Worm (Caenorhabditis elegans) whole organism, L4 larva: ENCODE data around the gene ncx-3.

Experiments
- D1046.2 ChIP-seq: fragments of 200-800 bp; sonication (Bioruptor generic); IDR thresholded peaks from 2 replicates; pipeline ENCODE4 v1.3.6; 2022; ENCODE audit warnings: missing genetic modification characterization, missing compliant biosample characterization
- F26F4.8 ChIP-seq: fragments of 200-800 bp; sonication (Bioruptor generic); conservative IDR thresholded peaks from 2 replicates; pipeline ENCODE4 v1.3.6; 2022; ENCODE audit warnings: missing genetic modification characterization, missing compliant biosample characterization
- F44E2.7 ChIP-seq: fragments of 200-800 bp; sonication (Bioruptor generic); IDR thresholded peaks from 2 replicates; pipeline ENCODE4 v2.1.2; 2022; ENCODE audit warnings: missing genetic modification characterization, missing compliant biosample characterization
- F49E8.2 ChIP-seq: sonication (generic microtip); optimal IDR thresholded peaks from 2 replicates; lab custom pipeline; 2016; ENCODE audit warnings: missing compliant biosample characterization, mild to moderate bottlenecking, missing genetic modification characterization, borderline replicate concordance
- Y5F2A.4 ChIP-seq: fragments of 200-800 bp; sonication (Bioruptor generic); optimal IDR thresholded peaks from 2 replicates; lab custom pipeline; 2018; ENCODE audit warnings: mild to moderate bottlenecking, missing genetic modification characterization, missing compliant biosample characterization
- ceh-32 ChIP-seq: sonication (generic microtip); optimal IDR thresholded peaks from 2 replicates; lab custom pipeline; 2016; ENCODE audit warnings: mild to moderate bottlenecking, missing genetic modification characterization, missing compliant biosample characterization; ENCODE audit not compliant: poor library complexity
- ceh-44 ChIP-seq: fragments of 200-800 bp; sonication (Bioruptor generic); IDR thresholded peaks from 2 replicates; pipeline ENCODE4 v1.3.6; 2022; ENCODE audit warnings: missing genetic modification reagents, missing genetic modification characterization, missing compliant biosample characterization
- ceh-62 ChIP-seq: sonication (generic microtip); optimal IDR thresholded peaks from 2 replicates; lab custom pipeline; 2017; ENCODE audit warnings: missing biosample characterization, missing genetic modification characterization
- ces-1 ChIP-seq: fragments of 150-350 bp; sonication (generic microtip); optimal IDR thresholded peaks from 4 replicates; lab custom pipeline; 2014; ENCODE audit warnings: missing biosample characterization, missing genetic modification reagents, missing genetic modification characterization
- ctbp-1 ChIP-seq: fragments of 200-800 bp; sonication (Bioruptor generic); IDR thresholded peaks from 2 replicates; pipeline ENCODE4 v1.3.6; 2022; ENCODE audit warnings: missing genetic modification reagents, missing genetic modification characterization, missing compliant biosample characterization
- daf-12 ChIP-seq: fragments of 150-350 bp; optimal IDR thresholded peaks from 2 replicates; lab custom pipeline; 2014; ENCODE audit warnings: missing biosample characterization, missing genetic modification reagents, missing genetic modification characterization
- daf-19 ChIP-seq: fragments of 200-800 bp; sonication (Bioruptor generic); conservative IDR thresholded peaks from 2 replicates; pipeline ENCODE4 v1.3.6; 2022; ENCODE audit warnings: missing genetic modification characterization, missing compliant biosample characterization
- dmd-8 ChIP-seq: fragments of 200-800 bp; sonication (Bioruptor generic); IDR thresholded peaks from 2 replicates; pipeline ENCODE4 v1.3.6; 2022; ENCODE audit warnings: missing genetic modification characterization, missing compliant biosample characterization
- dpl-1 ChIP-seq: fragments of 150-350 bp; optimal IDR thresholded peaks from 2 replicates; lab custom pipeline; 2014; ENCODE audit warnings: missing biosample characterization, missing genetic modification reagents, missing genetic modification characterization
- duxl-1 ChIP-seq: sonication (generic microtip); optimal IDR thresholded peaks from 2 replicates; lab custom pipeline; 2016; ENCODE audit warnings: mild to moderate bottlenecking, missing genetic modification characterization, moderate library complexity, missing compliant biosample characterization; ENCODE audit not compliant: poor library complexity
- hlh-30 ChIP-seq: sonication (generic microtip); optimal IDR thresholded peaks from 2 replicates; lab custom pipeline; 2017; ENCODE audit warnings: antibody characterized with exemption, mild to moderate bottlenecking, missing genetic modification characterization, missing compliant biosample characterization; ENCODE audit not compliant: insufficient read depth
- hmg-1.1 ChIP-seq: fragments of 200-800 bp; sonication (Bioruptor generic); IDR thresholded peaks from 2 replicates; pipeline ENCODE4 v1.3.6; 2022; ENCODE audit warnings: missing genetic modification reagents, missing genetic modification characterization, missing compliant biosample characterization
- lim-7 ChIP-seq: fragments of 200-800 bp; sonication (Bioruptor generic); IDR thresholded peaks from 2 replicates; pipeline ENCODE4 v1.3.6; 2022; ENCODE audit warnings: missing genetic modification characterization, missing compliant biosample characterization
- lin-15B ChIP-seq: fragments of 150-350 bp; sonication (generic microtip); optimal IDR thresholded peaks from 3 replicates; lab custom pipeline; 2014; ENCODE audit warnings: missing biosample characterization, missing genetic modification characterization
- madf-5 ChIP-seq, 2 experiments: fragments of 200-800 bp; sonication (Bioruptor generic); IDR thresholded peaks; 2 replicates each; pipeline ENCODE4 v1.3.6; 2022; ENCODE audit warnings: missing compliant biosample characterization in 2 of 2, missing genetic modification characterization in 2 of 2
- madf-9 ChIP-seq: fragments of 200-800 bp; sonication (Bioruptor generic); conservative IDR thresholded peaks from 2 replicates; pipeline ENCODE4 v1.3.6; 2022; ENCODE audit warnings: missing genetic modification reagents, missing genetic modification characterization, missing compliant biosample characterization
- mdt-29 ChIP-seq: fragments of 200-800 bp; sonication (Bioruptor generic); IDR thresholded peaks from 2 replicates; pipeline ENCODE4 v1.3.6; 2022; ENCODE audit warnings: missing genetic modification reagents, missing genetic modification characterization, missing compliant biosample characterization
- mes-2 ChIP-seq: sonication (generic microtip); optimal IDR thresholded peaks from 2 replicates; lab custom pipeline; 2016; ENCODE audit warnings: missing genotype, mild to moderate bottlenecking, missing genetic modification characterization, missing compliant biosample characterization; ENCODE audit not compliant: poor library complexity, severe bottlenecking
- mxl-2 ChIP-seq: fragments of 200-800 bp; sonication (Bioruptor generic); conservative IDR thresholded peaks from 2 replicates; pipeline ENCODE4 v1.3.6; 2022; ENCODE audit warnings: missing genetic modification reagents, missing genetic modification characterization, missing compliant biosample characterization
- nhr-102 ChIP-seq: sonication (generic microtip); optimal IDR thresholded peaks from 2 replicates; lab custom pipeline; 2016; ENCODE audit warnings: mild to moderate bottlenecking, missing genetic modification characterization, moderate library complexity, missing compliant biosample characterization
- nhr-11 ChIP-seq: fragments of 150-350 bp; optimal IDR thresholded peaks from 2 replicates; lab custom pipeline; 2014; ENCODE audit warnings: missing biosample characterization, missing genetic modification characterization
- php-3 ChIP-seq: fragments of 200-800 bp; sonication (Bioruptor generic); IDR thresholded peaks from 2 replicates; pipeline ENCODE4 v1.3.6; 2022; ENCODE audit warnings: missing genetic modification reagents, missing genetic modification characterization, missing compliant biosample characterization
- rbr-2 ChIP-seq: sonication (generic microtip); optimal IDR thresholded peaks from 2 replicates; lab custom pipeline; 2016; ENCODE audit warnings: missing genotype, missing genetic modification characterization, missing compliant biosample characterization
- sdz-12 ChIP-seq: fragments of 200-800 bp; sonication (Bioruptor generic); optimal IDR thresholded peaks from 2 replicates; lab custom pipeline; 2018; ENCODE audit warnings: mild to moderate bottlenecking, missing genetic modification characterization, missing compliant biosample characterization
- set-16 ChIP-seq: fragments of 200-800 bp; sonication (Bioruptor generic); IDR thresholded peaks from 2 replicates; pipeline ENCODE4 v1.3.6; 2022; ENCODE audit warnings: missing genetic modification reagents, missing genetic modification characterization, missing compliant biosample characterization
- snpc-1.2 ChIP-seq: fragments of 200-800 bp; sonication (Bioruptor generic); IDR thresholded peaks from 2 replicates; pipeline ENCODE4 v1.3.6; 2022; ENCODE audit warnings: missing genetic modification reagents, missing genetic modification characterization, missing compliant biosample characterization
- spr-1 ChIP-seq: sonication (generic microtip); optimal IDR thresholded peaks from 2 replicates; lab custom pipeline; 2016; ENCODE audit warnings: mild to moderate bottlenecking, missing genetic modification characterization, missing compliant biosample characterization
- spr-3 ChIP-seq: fragments of 200-800 bp; sonication (Bioruptor generic); optimal IDR thresholded peaks from 2 replicates; lab custom pipeline; 2018; ENCODE audit warnings: mild to moderate bottlenecking, missing genetic modification characterization, missing compliant biosample characterization
- tag-97 ChIP-seq: fragments of 200-800 bp; sonication (Bioruptor generic); IDR thresholded peaks from 2 replicates; pipeline ENCODE4 v1.3.6; 2022; ENCODE audit warnings: missing genetic modification characterization, missing compliant biosample characterization
- unc-130 ChIP-seq: sonication (generic microtip); optimal IDR thresholded peaks from 2 replicates; lab custom pipeline; 2016; ENCODE audit warnings: missing genetic modification reagents, missing genetic modification characterization, missing compliant biosample characterization
- zag-1 ChIP-seq: fragments of 150-350 bp; optimal IDR thresholded peaks from 2 replicates; lab custom pipeline; 2014; ENCODE audit warnings: missing biosample characterization, missing genetic modification characterization
- zfp-3 ChIP-seq: fragments of 200-800 bp; sonication (Bioruptor generic); conservative IDR thresholded peaks from 2 replicates; pipeline ENCODE4 v1.3.6; 2022; ENCODE audit warnings: missing genetic modification reagents, missing genetic modification characterization, missing compliant biosample characterization
- ztf-7 ChIP-seq: fragments of 150-350 bp; optimal IDR thresholded peaks from 2 replicates; lab custom pipeline; 2014; ENCODE audit warnings: missing biosample characterization, missing genetic modification characterization

The ncx-3 gene

ce11 chrIV:10761344-10761743 lies 44.9 kb downstream of the ncx-3 start, which contains the start of gene ugt-54 (continued):
- TF ChIP-seq dpl-1 (no peak), zfp-3 (GFP tag; lab: Robert Waterston, UW) (no peak), madf-9 (no peak), duxl-1 (tag; lab: Kevin White, UChicago) (no peak), dmd-8 (GFP tag; lab: Robert Waterston, UW) (no peak), madf-5 (GFP tag; IDR thresholded peaks at IDR 0.05; lab: Robert Waterston, UW) (no peak), php-3 (GFP tag; lab: Robert Waterston, UW) (peak; percentile 63; the same call in 1 of the 2 replicates), ces-1 (GFP tag; lab: Kevin White, UChicago) (no peak), nhr-102 (tag; lab: Kevin White, UChicago) (peak; percentile 43), tag-97 (GFP tag; lab: Robert Waterston, UW) (no peak), ctbp-1 (GFP tag; lab: Robert Waterston, UW) (no peak), zag-1 (tag; lab: Kevin White, UChicago) (no peak), nhr-11 (no peak), spr-1 (no peak), daf-19 (no peak)

- TF ChIP-seq ceh-32 (tag; lab: Kevin White, UChicago) (no peak), ces-1 (GFP tag; lab: Kevin White, UChicago) (no peak), daf-12 (no peak), ceh-62 (no peak), hlh-30 (no peak), daf-19 (no peak), mxl-2 (no peak), dmd-8 (GFP tag; lab: Robert Waterston, UW) (no peak), D1046.2 (GFP tag; lab: Robert Waterston, UW) (no peak)
Measured at ce11 chrIV:10764206-10764605, 47.8 kb downstream of the ncx-3 start, which contains the start of gene T25B9.11. T25B9.11 (plus strand) TSS chrIV:10764506.

ce11 chrIV:10765053-10765452 lies 48.6 kb downstream of the ncx-3 start, which contains the start of gene T25B9.12:
T25B9.12 (plus strand) TSS chrIV:10765353.
- TF ChIP-seq mes-2 (tag; lab: Kevin White, UChicago) (no peak), sdz-12 (GFP tag; lab: Kevin White, UChicago) (no peak), ztf-7 (tag; lab: Kevin White, UChicago) (no peak), spr-3 (no peak), set-16 (GFP tag; lab: Robert Waterston, UW) (no peak), F26F4.8 (GFP tag; lab: Robert Waterston, UW) (no peak), F44E2.7 (GFP tag; lab: Robert Waterston, UW) (no peak), snpc-1.2 (GFP tag; lab: Robert Waterston, UW) (no peak), hmg-1.1 (no peak), mdt-29 (no peak), ceh-44 (GFP tag; lab: Robert Waterston, UW) (no peak), tag-97 (GFP tag; lab: Robert Waterston, UW) (no peak), Y5F2A.4 (GFP tag; lab: Kevin White, UChicago) (no peak)

ce11 chrIV:10766071-10766470 lies 49.6 kb downstream of the ncx-3 start:
- TF ChIP-seq mes-2 (tag; lab: Kevin White, UChicago) (peak; percentile 30), unc-130 (GFP tag; lab: Kevin White, UChicago) (peak; percentile 32), lin-15B (tag; lab: Kevin White, UChicago) (no peak), snpc-1.2 (GFP tag; lab: Robert Waterston, UW) (peak; percentile 83), rbr-2 (tag; lab: Kevin White, UChicago) (no peak), lim-7 (GFP tag; lab: Robert Waterston, UW) (no peak), F49E8.2 (tag; lab: Kevin White, UChicago) (peak; percentile 16)
- TF ChIP-seq, all 104 proteins: peak for 4
